3 worm cellular contexts compared by ENCODE assay signal in genomic region chrX:12205478-12206059, ce11.
TF ChIP-seq lines count a peak whose summit lies in the region.

No protein-coding gene starts in this region.

TF ChIP-seq in whole organism, L1 larva, 84 proteins besides CTCF, POLR2A, EP300 and RAD21 (continued from another document):
- no peak for TF ChIP-seq F16B12.6 (tag; optimal IDR thresholded peaks at IDR 0.05; lab: Kevin White, UChicago)
- no peak for TF ChIP-seq rnt-1 (tag; optimal IDR thresholded peaks at IDR 0.05; lab: Kevin White, UChicago)
- no peak for TF ChIP-seq pag-3 (tag; optimal IDR thresholded peaks at IDR 0.05; lab: Kevin White, UChicago; ENCODE audit: borderline replicate concordance, insufficient read depth)
- no peak for TF ChIP-seq zip-4 (GFP tag; optimal IDR thresholded peaks at IDR 0.05; lab: Kevin White, UChicago)
- peak; percentile 75 for TF ChIP-seq fkh-10 (GFP tag; optimal IDR thresholded peaks at IDR 0.05; lab: Kevin White, UChicago)
- TF ChIP-seq unc-86 (tag; optimal IDR thresholded peaks at IDR 0.05; lab: Kevin White, UChicago) = peak; percentile 86
- peak; percentile 4 for TF ChIP-seq zag-1 (tag; optimal IDR thresholded peaks at IDR 0.05; lab: Kevin White, UChicago)
- no peak for TF ChIP-seq dpl-1 (GFP tag; optimal IDR thresholded peaks at IDR 0.05; lab: Kevin White, UChicago)
- no peak for TF ChIP-seq nhr-84 (tag; optimal IDR thresholded peaks at IDR 0.05; lab: Kevin White, UChicago)
- TF ChIP-seq lin-35 (GFP tag; optimal IDR thresholded peaks at IDR 0.05; lab: Kevin White, UChicago) = peak in 1 of 2 experiments; percentile 16
- no peak for TF ChIP-seq lin-15B (tag; optimal IDR thresholded peaks at IDR 0.05; lab: Kevin White, UChicago)
- TF ChIP-seq aha-1 (tag; optimal IDR thresholded peaks at IDR 0.05; lab: Kevin White, UChicago) = no peak
- TF ChIP-seq ceh-90 (tag; optimal IDR thresholded peaks at IDR 0.05; lab: Kevin White, UChicago) = no peak
- TF ChIP-seq irx-1 (tag; optimal IDR thresholded peaks at IDR 0.05; lab: Kevin White, UChicago) = peak; percentile 7
- TF ChIP-seq ceh-82 (tag; optimal IDR thresholded peaks at IDR 0.05; lab: Kevin White, UChicago) = peak in 2 of 3 experiments; percentile 13 to 40
- TF ChIP-seq fos-1 (tag; optimal IDR thresholded peaks at IDR 0.05; lab: Kevin White, UChicago) = no peak
- peak; percentile 9 for TF ChIP-seq mep-1 (tag; optimal IDR thresholded peaks at IDR 0.05; lab: Kevin White, UChicago)
- peak; percentile 52 for TF ChIP-seq xbp-1 (tag; optimal IDR thresholded peaks at IDR 0.05; lab: Kevin White, UChicago)
- peak; percentile 67 for TF ChIP-seq egl-13 (tag; optimal IDR thresholded peaks at IDR 0.05; lab: Kevin White, UChicago)
- no peak for TF ChIP-seq ceh-88 (GFP tag; IDR thresholded peaks at IDR 0.05; lab: Robert Waterston, UW)
- TF ChIP-seq egl-27 (tag; optimal IDR thresholded peaks at IDR 0.05; lab: Kevin White, UChicago) = peak in 1 of 2 experiments; percentile 34
- no peak for TF ChIP-seq blmp-1 (tag; optimal IDR thresholded peaks at IDR 0.05; lab: Kevin White, UChicago)
- peak; percentile 50 for TF ChIP-seq dsc-1 (tag; optimal IDR thresholded peaks at IDR 0.05; lab: Kevin White, UChicago)
- TF ChIP-seq elt-3 (tag; optimal IDR thresholded peaks at IDR 0.05; lab: Kevin White, UChicago) = no peak
- no peak for TF ChIP-seq nhr-11 (tag; optimal IDR thresholded peaks at IDR 0.05; lab: Kevin White, UChicago)
- peak; percentile 5 for TF ChIP-seq skn-1 (tag; optimal IDR thresholded peaks at IDR 0.05; lab: Kevin White, UChicago)
- TF ChIP-seq grh-1 (GFP tag; IDR thresholded peaks at IDR 0.05; lab: Robert Waterston, UW) = no peak
- no peak for TF ChIP-seq nhr-28 (tag; optimal IDR thresholded peaks at IDR 0.05; lab: Kevin White, UChicago)
- TF ChIP-seq snpc-4 (tag; optimal IDR thresholded peaks at IDR 0.05; lab: Kevin White, UChicago) = no peak
- TF ChIP-seq swsn-7 (tag; optimal IDR thresholded peaks at IDR 0.05; lab: Kevin White, UChicago) = peak; percentile 66
- peak; percentile 70 for TF ChIP-seq nhr-47 (tag; optimal IDR thresholded peaks at IDR 0.05; lab: Kevin White, UChicago)
- TF ChIP-seq aly-2 (tag; optimal IDR thresholded peaks at IDR 0.05; lab: Kevin White, UChicago) = no peak
- TF ChIP-seq mdl-1 (tag; optimal IDR thresholded peaks at IDR 0.05; lab: Kevin White, UChicago) = no peak
- TF ChIP-seq nhr-85 (tag; lab: Kevin White, UChicago) = no peak
- peak; percentile 49 for TF ChIP-seq snu-23 (GFP tag; optimal IDR thresholded peaks at IDR 0.05; lab: Kevin White, UChicago)
- no peak for TF ChIP-seq unc-130 (tag; optimal IDR thresholded peaks at IDR 0.05; lab: Kevin White, UChicago)
- TF ChIP-seq lin-14 (GFP tag; optimal IDR thresholded peaks at IDR 0.05; lab: Kevin White, UChicago) = peak; percentile 94
- TF ChIP-seq isw-1 (GFP tag; IDR thresholded peaks at IDR 0.05; lab: Robert Waterston, UW) = peak; percentile 16

TF ChIP-seq in whole organism, L3 larva, 47 proteins besides CTCF, POLR2A, EP300 and RAD21 (continued from another document):
- TF ChIP-seq fkh-2 (tag; optimal IDR thresholded peaks at IDR 0.05; lab: Kevin White, UChicago) = no peak
- no peak for TF ChIP-seq ZK546.5 (tag; optimal IDR thresholded peaks at IDR 0.05; lab: Kevin White, UChicago)
- no peak for TF ChIP-seq unc-39 (tag; optimal IDR thresholded peaks at IDR 0.05; lab: Kevin White, UChicago)
- peak; percentile 98 for TF ChIP-seq fkh-10 (GFP tag; optimal IDR thresholded peaks at IDR 0.05; lab: Kevin White, UChicago)
- TF ChIP-seq lin-39 (tag; optimal IDR thresholded peaks at IDR 0.05; lab: Kevin White, UChicago) = peak; percentile 15
- no peak for TF ChIP-seq nhr-67 (tag; optimal IDR thresholded peaks at IDR 0.05; lab: Kevin White, UChicago)
- TF ChIP-seq nfya-1 (tag; optimal IDR thresholded peaks at IDR 0.05; lab: Kevin White, UChicago; ENCODE audit: insufficient read depth) = peak; percentile 68

TF ChIP-seq in whole organism, young adult, 124 proteins besides CTCF, POLR2A, EP300 and RAD21 (continued from another document):
- TF ChIP-seq let-607 (tag; optimal IDR thresholded peaks at IDR 0.05; lab: Kevin White, UChicago) = no peak
- TF ChIP-seq F39B2.1 (GFP tag; IDR thresholded peaks at IDR 0.05; lab: Robert Waterston, UW) = no peak
- peak; percentile 54 for TF ChIP-seq somi-1 (GFP tag; optimal IDR thresholded peaks at IDR 0.05; lab: Kevin White, UChicago)
- no peak for TF ChIP-seq sea-2 (GFP tag; IDR thresholded peaks at IDR 0.05; lab: Robert Waterston, UW)
- no peak for TF ChIP-seq attf-3 (GFP tag; conservative IDR thresholded peaks at IDR 0.05; lab: Robert Waterston, UW)
- no peak for TF ChIP-seq attf-6 (GFP tag; IDR thresholded peaks at IDR 0.05; lab: Robert Waterston, UW)
- no peak for TF ChIP-seq dox-1 (GFP tag; IDR thresholded peaks at IDR 0.05; lab: Robert Waterston, UW)
- peak; percentile 34 for TF ChIP-seq chd-7 (tag; optimal IDR thresholded peaks at IDR 0.05; lab: Kevin White, UChicago)
- no peak for TF ChIP-seq mes-4 (tag; optimal IDR thresholded peaks at IDR 0.05; lab: Kevin White, UChicago)
- no peak for TF ChIP-seq lsy-27 (tag; optimal IDR thresholded peaks at IDR 0.05; lab: Kevin White, UChicago; ENCODE audit: borderline replicate concordance, insufficient read depth)
- TF ChIP-seq lin-54 (GFP tag; optimal IDR thresholded peaks at IDR 0.05; lab: Kevin White, UChicago) = no peak
- no peak for TF ChIP-seq B0035.1 (tag; optimal IDR thresholded peaks at IDR 0.05; lab: Kevin White, UChicago)
- no peak for TF ChIP-seq T26A5.8 (tag; optimal IDR thresholded peaks at IDR 0.05; lab: Kevin White, UChicago)
- no peak for TF ChIP-seq ceh-79 (tag; optimal IDR thresholded peaks at IDR 0.05; lab: Kevin White, UChicago)
- TF ChIP-seq egl-18 (GFP tag; IDR thresholded peaks at IDR 0.05; lab: Robert Waterston, UW) = no peak
- no peak for TF ChIP-seq ekl-4 (GFP tag; IDR thresholded peaks at IDR 0.05; lab: Robert Waterston, UW)
- no peak for TF ChIP-seq fkh-3 (tag; optimal IDR thresholded peaks at IDR 0.05; lab: Kevin White, UChicago)
- no peak for TF ChIP-seq nhr-27 (tag; optimal IDR thresholded peaks at IDR 0.05; lab: Kevin White, UChicago)
- TF ChIP-seq rpc-1 (optimal IDR thresholded peaks at IDR 0.05; lab: Kevin White, UChicago) = no peak
- TF ChIP-seq rpc-1 (tag; optimal IDR thresholded peaks at IDR 0.05; lab: Kevin White, UChicago) = no peak
- no peak for TF ChIP-seq unc-130 (GFP tag; optimal IDR thresholded peaks at IDR 0.05; lab: Kevin White, UChicago)
- TF ChIP-seq F22D6.2 (tag; optimal IDR thresholded peaks at IDR 0.05; lab: Kevin White, UChicago) = no peak
- no peak for TF ChIP-seq F33H1.4 (GFP tag; IDR thresholded peaks at IDR 0.05; lab: Robert Waterston, UW)
- no peak for TF ChIP-seq snpc-3.4 (tag; optimal IDR thresholded peaks at IDR 0.05; lab: Kevin White, UChicago)
- TF ChIP-seq attf-5 (GFP tag; optimal IDR thresholded peaks at IDR 0.05; lab: Kevin White, UChicago) = no peak
- TF ChIP-seq madf-3 (GFP tag; IDR thresholded peaks at IDR 0.05; lab: Robert Waterston, UW) = 0 out of 2 replicates have a peak, but pooled peaks have one; percentile 4
- TF ChIP-seq zim-3 (tag; optimal IDR thresholded peaks at IDR 0.05; lab: Kevin White, UChicago) = peak; percentile 16
- TF ChIP-seq atf-7 (tag; optimal IDR thresholded peaks at IDR 0.05; lab: Kevin White, UChicago) = peak; percentile 25
- TF ChIP-seq ceh-91 (GFP tag; IDR thresholded peaks at IDR 0.05; lab: Robert Waterston, UW) = no peak
- peak; percentile 56; the same call in 1 of the 2 replicates for TF ChIP-seq egrh-3 (GFP tag; IDR thresholded peaks at IDR 0.05; lab: Robert Waterston, UW)
- TF ChIP-seq tbx-9 (tag; optimal IDR thresholded peaks at IDR 0.05; lab: Kevin White, UChicago; ENCODE audit: borderline replicate concordance) = no peak
- TF ChIP-seq F49E8.2 (tag; optimal IDR thresholded peaks at IDR 0.05; lab: Kevin White, UChicago; ENCODE audit: insufficient read depth) = no peak
- TF ChIP-seq tlf-1 (GFP tag; optimal IDR thresholded peaks at IDR 0.05; lab: Kevin White, UChicago) = no peak
- TF ChIP-seq athp-1 (tag; optimal IDR thresholded peaks at IDR 0.05; lab: Kevin White, UChicago) = no peak
- no peak for TF ChIP-seq C06A6.2 (GFP tag; conservative IDR thresholded peaks at IDR 0.05; lab: Robert Waterston, UW)
- no peak for TF ChIP-seq nhr-120 (GFP tag; IDR thresholded peaks at IDR 0.05; lab: Robert Waterston, UW)
- TF ChIP-seq K12H6.12 (tag; optimal IDR thresholded peaks at IDR 0.05; lab: Kevin White, UChicago) = peak; percentile 75
- TF ChIP-seq hlh-12 (tag; optimal IDR thresholded peaks at IDR 0.05; lab: Kevin White, UChicago) = no peak
- peak; percentile 63 for TF ChIP-seq lin-40 (tag; optimal IDR thresholded peaks at IDR 0.05; lab: Kevin White, UChicago)
- TF ChIP-seq ZK185.1 (tag; optimal IDR thresholded peaks at IDR 0.05; lab: Kevin White, UChicago; ENCODE audit: poor library complexity, severe bottlenecking) = no peak
- no peak for TF ChIP-seq nhr-179 (tag; optimal IDR thresholded peaks at IDR 0.05; lab: Kevin White, UChicago)
- TF ChIP-seq nfya-1 (tag; optimal IDR thresholded peaks at IDR 0.05; lab: Kevin White, UChicago; ENCODE audit: borderline replicate concordance, insufficient read depth) = no peak
- no peak for TF ChIP-seq snpc-1.1 (tag; optimal IDR thresholded peaks at IDR 0.05; lab: Kevin White, UChicago; ENCODE audit: insufficient read depth)
